Fruit fly (Drosophila melanogaster) whole organism, prepupa: ENCODE results near the gene CG33635.

Source experiments
- Blimp-1 ChIP-seq: fragments of 200-800 bp; sonication (Bioruptor generic); optimal IDR thresholded peaks from 3 replicates; lab custom pipeline; 2017; ENCODE audit warnings: missing biosample characterization, missing genetic modification characterization, mild to moderate bottlenecking, moderate library complexity, missing genetic modification reagents
- CG10631 ChIP-seq: fragments of 200-800 bp; sonication (Bioruptor generic); optimal IDR thresholded peaks from 2 replicates; lab custom pipeline; 2016; ENCODE audit warnings: missing biosample characterization, missing genetic modification characterization
- CG10669 ChIP-seq: fragments of 200-800 bp; sonication (Bioruptor generic); optimal IDR thresholded peaks from 3 replicates; lab custom pipeline; 2018; ENCODE audit warnings: missing biosample characterization, mild to moderate bottlenecking, missing genetic modification characterization, moderate library complexity
- CG11294 ChIP-seq: fragments of 200-800 bp; sonication (Bioruptor generic); IDR thresholded peaks from 2 replicates; pipeline ENCODE4 v1.3.6; 2022; ENCODE audit warnings: missing biosample characterization, missing genetic modification characterization
- CG11762 ChIP-seq: fragments of 200-800 bp; sonication (Bioruptor generic); optimal IDR thresholded peaks from 3 replicates; lab custom pipeline; 2016; ENCODE audit warnings: missing biosample characterization, missing genetic modification characterization; ENCODE audit not compliant: insufficient read depth
- CG1621 ChIP-seq: fragments of 200-800 bp; sonication (Bioruptor generic); optimal IDR thresholded peaks from 3 replicates; lab custom pipeline; 2018; ENCODE audit warnings: missing biosample characterization, mild to moderate bottlenecking, missing genetic modification characterization
- CG3032 ChIP-seq: fragments of 200-800 bp; optimal IDR thresholded peaks from 2 replicates; lab custom pipeline; 2019; ENCODE audit warnings: missing biosample characterization, mild to moderate bottlenecking, missing genetic modification characterization, moderate library complexity
- CG31627 ChIP-seq: fragments of 200-800 bp; sonication (Bioruptor generic); optimal IDR thresholded peaks from 3 replicates; lab custom pipeline; 2016; ENCODE audit warnings: missing biosample characterization, missing genetic modification characterization
- CG34406 ChIP-seq: fragments of 200-800 bp; sonication (Bioruptor generic); optimal IDR thresholded peaks from 3 replicates; lab custom pipeline; 2016; ENCODE audit warnings: missing biosample characterization, missing genetic modification characterization
- CG3919 ChIP-seq: fragments of 200-800 bp; sonication (Bioruptor generic); optimal IDR thresholded peaks from 3 replicates; lab custom pipeline; 2016; ENCODE audit warnings: missing biosample characterization, missing genetic modification characterization
- CG4318 ChIP-seq: fragments of 200-800 bp; sonication (Bioruptor generic); optimal IDR thresholded peaks from 3 replicates; lab custom pipeline; 2017; ENCODE audit warnings: missing biosample characterization, mild to moderate bottlenecking, missing genetic modification characterization
- CG6163 ChIP-seq: fragments of 200-800 bp; sonication (Bioruptor generic); IDR thresholded peaks from 3 replicates; pipeline ENCODE4 v1.3.6; 2022; ENCODE audit warnings: missing biosample characterization, missing genetic modification characterization
- CG6854 ChIP-seq: fragments of 200-800 bp; sonication (Bioruptor generic); optimal IDR thresholded peaks from 2 replicates; lab custom pipeline; 2017; ENCODE audit warnings: missing biosample characterization, mild to moderate bottlenecking, missing genetic modification characterization
- CG8119 ChIP-seq: fragments of 200-800 bp; sonication (Bioruptor generic); IDR thresholded peaks from 3 replicates; pipeline ENCODE4 v1.3.6; 2022; ENCODE audit warnings: missing biosample characterization, missing genetic modification characterization
- CG8319 ChIP-seq: fragments of 200-800 bp; sonication (Bioruptor generic); optimal IDR thresholded peaks from 3 replicates; lab custom pipeline; 2016; ENCODE audit warnings: missing biosample characterization, missing genetic modification characterization
- CG8632 ChIP-seq: fragments of 200-800 bp; sonication (Bioruptor generic); optimal IDR thresholded peaks from 3 replicates; lab custom pipeline; 2016; ENCODE audit warnings: missing biosample characterization, missing genetic modification characterization
- Eip78C ChIP-seq: fragments of 200-800 bp; sonication (Bioruptor generic); peaks from one replicate; lab custom pipeline; 2016; ENCODE audit warnings: missing biosample characterization, missing genetic modification characterization
- Eip93F ChIP-seq: fragments of 200-800 bp; sonication (Bioruptor generic); optimal IDR thresholded peaks from 2 replicates; lab custom pipeline; 2016; ENCODE audit warnings: missing biosample characterization, mild to moderate bottlenecking, missing genetic modification characterization
- Ets21C ChIP-seq: fragments of 200-800 bp; sonication (Bioruptor generic); optimal IDR thresholded peaks from 3 replicates; lab custom pipeline; 2016; ENCODE audit warnings: missing biosample characterization, missing genetic modification characterization
- Ets96B ChIP-seq: fragments of 200-800 bp; optimal IDR thresholded peaks from 2 replicates; lab custom pipeline; 2019; ENCODE audit warnings: missing biosample characterization, mild to moderate bottlenecking, missing genetic modification characterization, moderate library complexity
- Hr38 ChIP-seq: sonication (Bioruptor generic); optimal IDR thresholded peaks from 2 replicates; lab custom pipeline; 2016; ENCODE audit warnings: missing biosample characterization, missing genetic modification characterization
- Lpt ChIP-seq: fragments of 200-800 bp; sonication (Bioruptor generic); optimal IDR thresholded peaks from 3 replicates; lab custom pipeline; 2016; ENCODE audit warnings: missing biosample characterization, missing genetic modification characterization
- Met ChIP-seq: fragments of 200-800 bp; sonication (Bioruptor generic); optimal IDR thresholded peaks from 3 replicates; lab custom pipeline; 2016; ENCODE audit warnings: missing biosample characterization, missing genetic modification characterization
- Sox14 ChIP-seq: fragments of 200-800 bp; sonication (Bioruptor generic); optimal IDR thresholded peaks from 3 replicates; lab custom pipeline; 2016; ENCODE audit warnings: missing biosample characterization, missing genetic modification characterization
- Sox15 ChIP-seq: fragments of 200-800 bp; sonication (Bioruptor generic); optimal IDR thresholded peaks from 3 replicates; lab custom pipeline; 2016; ENCODE audit warnings: missing biosample characterization, missing genetic modification characterization
- achi ChIP-seq: fragments of 200-800 bp; sonication (Bioruptor generic); optimal IDR thresholded peaks from 3 replicates; lab custom pipeline; 2016; ENCODE audit warnings: missing biosample characterization, missing genetic modification characterization
- dac ChIP-seq: fragments of 200-800 bp; sonication (Bioruptor generic); optimal IDR thresholded peaks from 2 replicates; lab custom pipeline; 2017; ENCODE audit warnings: missing biosample characterization, mild to moderate bottlenecking, missing genetic modification characterization
- dsx ChIP-seq: fragments of 200-800 bp; optimal IDR thresholded peaks from 3 replicates; lab custom pipeline; 2019; ENCODE audit warnings: missing biosample characterization, mild to moderate bottlenecking, missing genetic modification characterization, moderate library complexity; ENCODE audit not compliant: poor library complexity, severe bottlenecking
- eg ChIP-seq: fragments of 200-800 bp; sonication (Bioruptor generic); IDR thresholded peaks from 3 replicates; pipeline ENCODE4 v1.3.6; 2022; ENCODE audit warnings: missing biosample characterization, missing genetic modification characterization
- esn ChIP-seq: fragments of 200-800 bp; sonication (Bioruptor generic); optimal IDR thresholded peaks from 2 replicates; lab custom pipeline; 2016; ENCODE audit warnings: missing biosample characterization, mild to moderate bottlenecking, missing genetic modification characterization, moderate library complexity
- fd59A ChIP-seq: fragments of 200-800 bp; sonication (Bioruptor generic); optimal IDR thresholded peaks from 2 replicates; lab custom pipeline; 2017; ENCODE audit warnings: missing biosample characterization, mild to moderate bottlenecking, missing genetic modification characterization, missing genetic modification reagents
- fd85E ChIP-seq: fragments of 200-800 bp; sonication (Bioruptor generic); optimal IDR thresholded peaks from 3 replicates; lab custom pipeline; 2016; ENCODE audit warnings: missing biosample characterization, missing genetic modification characterization
- net ChIP-seq: fragments of 200-800 bp; sonication (Bioruptor generic); optimal IDR thresholded peaks from 3 replicates; lab custom pipeline; 2016; ENCODE audit warnings: missing biosample characterization, missing genetic modification characterization
- pdm3 ChIP-seq: fragments of 200-800 bp; sonication (Bioruptor generic); optimal IDR thresholded peaks from 3 replicates; lab custom pipeline; 2016; ENCODE audit warnings: missing biosample characterization, missing genetic modification characterization
- salr ChIP-seq, 2 experiments: fragments of 200-800 bp; sonication (Bioruptor generic); optimal IDR thresholded peaks; 3 replicates each; lab custom pipeline; 2016 to 2018; ENCODE audit warnings: missing biosample characterization in 2 of 2, missing genetic modification characterization in 2 of 2, mild to moderate bottlenecking in 1 of 2
- spab ChIP-seq: fragments of 200-800 bp; sonication (Bioruptor generic); optimal IDR thresholded peaks from 2 replicates; lab custom pipeline; 2017; ENCODE audit warnings: missing biosample characterization, mild to moderate bottlenecking, missing genetic modification characterization, missing genetic modification reagents
- ss ChIP-seq, 2 experiments: fragments of 200-800 bp; sonication (Bioruptor generic); optimal IDR thresholded peaks; 2 replicates in 1 of 2; 3 replicates in 1 of 2; lab custom pipeline; 2017 to 2018; ENCODE audit warnings: mild to moderate bottlenecking in 2 of 2, missing biosample characterization in 2 of 2, missing genetic modification characterization in 2 of 2, moderate library complexity in 1 of 2
- vri ChIP-seq: fragments of 200-800 bp; sonication (Bioruptor generic); optimal IDR thresholded peaks from 3 replicates; lab custom pipeline; 2016; ENCODE audit warnings: missing biosample characterization, mild to moderate bottlenecking, missing genetic modification characterization

The CG33635 gene

dm6 chr2L:206556-206955 is 48.1 kb upstream of the CG33635 start:
- TF ChIP-seq CG8119 (no peak), achi (GFP tag; lab: Kevin White, UChicago) (no peak), CG11762 (GFP tag; lab: Kevin White, UChicago) (no peak), CG10669 (GFP tag; lab: Kevin White, UChicago) (no peak), CG8632 (GFP tag; lab: Kevin White, UChicago) (no peak), Eip78C (GFP tag; lab: Kevin White, UChicago) (no peak), fd59A (no peak), Sox15 (GFP tag; lab: Kevin White, UChicago) (no peak), vri (no peak), CG3032 (tag; lab: Kevin White, UChicago) (no peak), ss (GFP tag; optimal IDR thresholded peaks at IDR 0.05; lab: Kevin White, UChicago) (no peak), Eip93F (GFP tag; lab: Kevin White, UChicago) (no peak), eg (GFP tag; lab: Robert Waterston, UW) (no peak), CG11294 (GFP tag; lab: Robert Waterston, UW) (no peak), Met (GFP tag; lab: Kevin White, UChicago) (no peak), CG6163 (GFP tag; lab: Robert Waterston, UW) (no peak), CG4318 (no peak), Sox14 (no peak), CG1621 (tag; lab: Kevin White, UChicago) (no peak)

dm6 chr2L:204557-204956 is 46.1 kb upstream of the CG33635 start:
- TF ChIP-seq CG10669 (GFP tag; lab: Kevin White, UChicago) (no peak), CG6163 (GFP tag; lab: Robert Waterston, UW) (no peak), CG1621 (tag; lab: Kevin White, UChicago) (no peak), eg (GFP tag; lab: Robert Waterston, UW) (no peak), dac (GFP tag; lab: Kevin White, UChicago) (no peak), Eip78C (GFP tag; lab: Kevin White, UChicago) (no peak), CG3919 (GFP tag; lab: Kevin White, UChicago) (no peak), CG6854 (GFP tag; lab: Kevin White, UChicago) (no peak), Lpt (GFP tag; lab: Kevin White, UChicago) (no peak), net (GFP tag; lab: Kevin White, UChicago) (no peak), Ets96B (no peak), Ets21C (GFP tag; lab: Kevin White, UChicago) (no peak), CG31627 (GFP tag; lab: Kevin White, UChicago) (no peak), pdm3 (GFP tag; lab: Kevin White, UChicago) (no peak), dsx (no peak), fd85E (GFP tag; lab: Kevin White, UChicago) (no peak), Eip93F (GFP tag; lab: Kevin White, UChicago) (no peak)

- TF ChIP-seq CG10631 (GFP tag; lab: Kevin White, UChicago) (peak; percentile 11), esn (peak; percentile 65), CG3919 (GFP tag; lab: Kevin White, UChicago) (no peak), Blimp-1 (GFP tag; lab: Kevin White, UChicago) (no peak), Eip93F (GFP tag; lab: Kevin White, UChicago) (peak; percentile 33), CG3032 (tag; lab: Kevin White, UChicago) (peak; percentile 25)
- TF ChIP-seq, all 60 proteins: peak for 4
Measured at dm6 chr2L:203529-204127, 45.2 kb upstream of the CG33635 start, which contains the start of gene mRpL10. mRpL10 (plus strand) TSS chr2L:203779.

dm6 chr2L:195668-196067 is 37.2 kb upstream of the CG33635 start:
- TF ChIP-seq salr (GFP tag; optimal IDR thresholded peaks at IDR 0.05; lab: Kevin White, UChicago) (no peak), CG10669 (GFP tag; lab: Kevin White, UChicago) (no peak), Ets21C (GFP tag; lab: Kevin White, UChicago) (no peak), vri (no peak), esn (no peak), Blimp-1 (GFP tag; lab: Kevin White, UChicago) (no peak), Hr38 (no peak), CG8319 (GFP tag; lab: Kevin White, UChicago) (no peak), spab (GFP tag; lab: Kevin White, UChicago) (no peak), CG34406 (no peak)
- TF ChIP-seq, all 60 proteins: peak for 0
